Worm (Caenorhabditis elegans) whole organism, L2 larva: ENCODE results near the gene T06E4.7.

Experiments
- ama-1 ChIP-seq: fragments of 150-350 bp; optimal IDR thresholded peaks from 2 replicates; lab custom pipeline; 2018; ENCODE audit warnings: inconsistent platforms
- blmp-1 ChIP-seq: sonication (generic microtip); optimal IDR thresholded peaks from 2 replicates; lab custom pipeline; 2017; ENCODE audit warnings: missing genetic modification characterization, mild to moderate bottlenecking, missing compliant biosample characterization, antibody characterized with exemption, moderate library complexity; ENCODE audit not compliant: insufficient read depth
- dmd-4 ChIP-seq: sonication (generic microtip); optimal IDR thresholded peaks from 2 replicates; lab custom pipeline; 2017; ENCODE audit warnings: missing biosample characterization, missing genetic modification characterization
- elt-3 ChIP-seq: sonication (generic microtip); optimal IDR thresholded peaks from 2 replicates; lab custom pipeline; 2017; ENCODE audit warnings: missing biosample characterization, missing genetic modification characterization
- fos-1 ChIP-seq: fragments of 150-350 bp; optimal IDR thresholded peaks from 2 replicates; lab custom pipeline; 2014; ENCODE audit warnings: missing biosample characterization, missing genetic modification characterization
- lsy-2 ChIP-seq, 2 experiments: fragments of 150-350 bp in 1 of 2; sonication (generic microtip) in 1 of 2; optimal IDR thresholded peaks; 2 replicates each; lab custom pipeline; 2014 to 2017; ENCODE audit warnings: missing biosample characterization in 2 of 2, missing genetic modification characterization in 2 of 2
- nhr-23 ChIP-seq: fragments of 150-350 bp; optimal IDR thresholded peaks from 2 replicates; lab custom pipeline; 2014; ENCODE audit warnings: missing biosample characterization, missing genetic modification reagents, missing genetic modification characterization
- unc-62 ChIP-seq: fragments of 150-350 bp; optimal IDR thresholded peaks from 2 replicates; lab custom pipeline; 2014; ENCODE audit warnings: missing biosample characterization, missing genetic modification reagents, missing genetic modification characterization
- zag-1 ChIP-seq: fragments of 150-350 bp; optimal IDR thresholded peaks from 2 replicates; lab custom pipeline; 2014; ENCODE audit warnings: missing biosample characterization, missing genetic modification characterization
- ztf-11 ChIP-seq: sonication (generic microtip); optimal IDR thresholded peaks from 2 replicates; lab custom pipeline; 2017; ENCODE audit warnings: missing biosample characterization, missing genetic modification characterization

DNA sequence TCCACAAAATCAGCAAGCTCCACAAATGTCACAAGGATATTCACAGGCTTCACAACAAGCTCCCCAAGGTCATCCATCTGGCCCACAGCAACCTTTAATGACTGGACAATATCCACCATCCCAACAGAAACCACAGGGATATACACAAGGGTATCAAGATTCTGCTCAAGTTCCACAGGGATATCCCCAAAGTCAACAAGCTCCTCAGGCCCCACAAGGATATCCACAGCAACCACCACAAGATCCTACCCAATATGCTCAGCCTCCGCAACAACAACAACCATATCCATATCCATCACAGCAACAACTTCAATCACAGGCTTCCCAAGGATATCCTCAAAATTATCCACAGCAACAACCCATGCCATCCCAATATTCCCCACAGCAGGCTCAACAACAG, 9.5 kb upstream of the T06E4.7 start:
- TF ChIP-seq zag-1 (tag; lab: Kevin White, UChicago) (no peak), fos-1 (tag; lab: Kevin White, UChicago) (no peak), unc-62 (GFP tag; lab: Kevin White, UChicago) (no peak), blmp-1 (tag; lab: Kevin White, UChicago) (no peak), ama-1 (no peak), elt-3 (tag; lab: Kevin White, UChicago) (no peak), lsy-2 (tag; optimal IDR thresholded peaks at IDR 0.05; lab: Kevin White, UChicago) (no peak), nhr-23 (no peak), dmd-4 (tag; lab: Kevin White, UChicago) (no peak), ztf-11 (tag; lab: Kevin White, UChicago) (no peak)
